Worm (Caenorhabditis elegans): ENCODE results near the gene C43G2.3.

DNA sequence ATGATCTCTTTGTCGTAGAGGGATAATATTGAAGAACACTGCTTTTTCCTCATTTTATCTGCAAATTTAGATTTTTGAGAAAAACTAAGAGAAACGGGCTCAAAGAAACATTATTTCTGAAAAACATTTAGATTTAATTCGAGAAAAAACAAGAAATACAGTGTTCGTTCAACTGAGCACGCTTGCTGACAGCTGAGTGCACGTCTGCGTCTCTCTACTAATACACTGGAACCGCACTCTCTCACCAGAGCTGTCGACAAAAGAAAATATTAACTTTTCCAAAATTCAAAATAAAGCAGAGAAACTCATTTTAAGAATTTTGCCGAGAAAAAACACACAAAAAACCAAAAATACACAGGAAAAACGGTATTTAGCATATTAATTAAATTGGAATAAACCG, 35.3 kb downstream of the C43G2.3 start, which contains the start of gene drh-1:
- TF ChIP-seq sma-9 (GFP tag; optimal IDR thresholded peaks at IDR 0.05) (no peak), sma-9 (tag; optimal IDR thresholded peaks at IDR 0.05) (no peak), nhr-21 (tag; optimal IDR thresholded peaks at IDR 0.05) (no peak), lsy-2 (tag; optimal IDR thresholded peaks at IDR 0.05) (peak in 1 of 2 experiments; percentile 64), blmp-1 (tag; optimal IDR thresholded peaks at IDR 0.05; ENCODE audit: insufficient read depth) (no peak)
